Worm (Caenorhabditis elegans): ENCODE measurements around the gene tmem-132.

Gene tmem-132

ce11 chrIII:2733606-2734183 is 17.3 kb upstream of the tmem-132 start, which contains the start of gene Y71H2AM.12:
TSS of gene Y71H2AM.12 (minus strand) at chrIII:2734091.
- TF ChIP-seq B0336.3 (GFP tag; IDR thresholded peaks at IDR 0.05), result 0 out of 2 replicates have a peak, but pooled peaks have one; percentile 38
- peak in 1 of 2 experiments; percentile 44 for TF ChIP-seq let-607 (tag; optimal IDR thresholded peaks at IDR 0.05)
- no peak for TF ChIP-seq rcor-1 (GFP tag; IDR thresholded peaks at IDR 0.05)
- no peak for TF ChIP-seq T07F8.4 (tag; optimal IDR thresholded peaks at IDR 0.05)
- TF ChIP-seq pbrm-1 (GFP tag; IDR thresholded peaks at IDR 0.05), result no peak
- TF ChIP-seq dox-1 (GFP tag; IDR thresholded peaks at IDR 0.05), result peak; percentile 39
- peak; percentile 59 for TF ChIP-seq attf-5 (GFP tag; optimal IDR thresholded peaks at IDR 0.05)
- TF ChIP-seq nhr-80 (tag; optimal IDR thresholded peaks at IDR 0.05), result peak; percentile 88
- peak; percentile 43 for TF ChIP-seq ets-4 (GFP tag; optimal IDR thresholded peaks at IDR 0.05)
- peak; percentile 20 for TF ChIP-seq nhr-90 (tag; optimal IDR thresholded peaks at IDR 0.05)
- no peak for TF ChIP-seq cebp-1 (GFP tag; IDR thresholded peaks at IDR 0.05)
- TF ChIP-seq cebp-1 (tag; optimal IDR thresholded peaks at IDR 0.05), result peak; percentile 38

- TF ChIP-seq F37B4.10 (GFP tag; IDR thresholded peaks at IDR 0.05), result no peak
- TF ChIP-seq lin-26 (GFP tag; IDR thresholded peaks at IDR 0.05), result no peak
- no peak for TF ChIP-seq aptf-3 (GFP tag; IDR thresholded peaks at IDR 0.05)
- no peak for TF ChIP-seq attf-6 (GFP tag; IDR thresholded peaks at IDR 0.05)
- no peak for TF ChIP-seq ztf-6 (GFP tag; IDR thresholded peaks at IDR 0.05)
- TF ChIP-seq egl-44 (GFP tag; IDR thresholded peaks at IDR 0.05), result no peak
- no peak for TF ChIP-seq T07F8.4 (tag; optimal IDR thresholded peaks at IDR 0.05)
- no peak for TF ChIP-seq pbrm-1 (GFP tag; IDR thresholded peaks at IDR 0.05)
- no peak for TF ChIP-seq sea-2 (GFP tag; IDR thresholded peaks at IDR 0.05)
- peak; percentile 98 for TF ChIP-seq xnd-1 (tag; optimal IDR thresholded peaks at IDR 0.05)
- no peak for TF ChIP-seq nhr-90 (tag; optimal IDR thresholded peaks at IDR 0.05)
- TF ChIP-seq nfyb-1 (GFP tag; IDR thresholded peaks at IDR 0.05), result no peak
- no peak for TF ChIP-seq K11D2.4 (GFP tag; IDR thresholded peaks at IDR 0.05)
- TF ChIP-seq akir-1 (GFP tag; optimal IDR thresholded peaks at IDR 0.05), result no peak
- TF ChIP-seq ztf-26 (tag; optimal IDR thresholded peaks at IDR 0.05), result no peak
- no peak for TF ChIP-seq ceh-100 (GFP tag; IDR thresholded peaks at IDR 0.05)
- no peak for TF ChIP-seq madf-10 (tag; optimal IDR thresholded peaks at IDR 0.05)
- no peak for TF ChIP-seq nfya-2 (GFP tag; IDR thresholded peaks at IDR 0.05)
- no peak for TF ChIP-seq ceh-40 (GFP tag; IDR thresholded peaks at IDR 0.05)
- TF ChIP-seq hlh-26 (GFP tag; conservative IDR thresholded peaks at IDR 0.05), result no peak
- TF ChIP-seq Y67H2A.10 (GFP tag; conservative IDR thresholded peaks at IDR 0.05), result no peak
- peak; percentile 62; the same call in 1 of the 2 replicates for TF ChIP-seq dox-1 (GFP tag; IDR thresholded peaks at IDR 0.05)
- TF ChIP-seq hlh-12 (tag; optimal IDR thresholded peaks at IDR 0.05), result no peak
- TF ChIP-seq hsf-1 (GFP tag; IDR thresholded peaks at IDR 0.05), result no peak
- no peak for TF ChIP-seq F52B5.7 (tag; optimal IDR thresholded peaks at IDR 0.05)
- TF ChIP-seq K12H6.12 (tag; optimal IDR thresholded peaks at IDR 0.05), result no peak
- no peak for TF ChIP-seq ztf-3 (GFP tag; optimal IDR thresholded peaks at IDR 0.05)
- TF ChIP-seq C06A6.2 (GFP tag; conservative IDR thresholded peaks at IDR 0.05), result no peak
- TF ChIP-seq nhr-179 (tag; optimal IDR thresholded peaks at IDR 0.05), result no peak
- no peak for TF ChIP-seq Y53G8AR.9 (GFP tag; conservative IDR thresholded peaks at IDR 0.05)
- TF ChIP-seq Y56A3A.18 (GFP tag; IDR thresholded peaks at IDR 0.05), result no peak
- peak in 1 of 2 experiments; percentile 56 for TF ChIP-seq let-607 (tag; optimal IDR thresholded peaks at IDR 0.05)
- TF ChIP-seq lir-1 (GFP tag; conservative IDR thresholded peaks at IDR 0.05), result no peak
- TF ChIP-seq let-526 (GFP tag; IDR thresholded peaks at IDR 0.05), result no peak
- TF ChIP-seq B0035.1 (tag; optimal IDR thresholded peaks at IDR 0.05), result no peak
- peak; percentile 99 for TF ChIP-seq lsl-1 (GFP tag; optimal IDR thresholded peaks at IDR 0.05)
- no peak for TF ChIP-seq Y95B8A.8 (GFP tag; IDR thresholded peaks at IDR 0.05)
- no peak for TF ChIP-seq ztf-28 (GFP tag; IDR thresholded peaks at IDR 0.05)
- no peak for TF ChIP-seq attf-5 (GFP tag; optimal IDR thresholded peaks at IDR 0.05)
Measured at ce11 chrIII:2725221-2726203, 9.1 kb upstream of the tmem-132 start, which contains the start of gene cosa-1. TSS of gene cosa-1 (plus strand) at chrIII:2726116.
